Worm (Caenorhabditis elegans): ENCODE measurements around the gene otub-1.

DNA sequence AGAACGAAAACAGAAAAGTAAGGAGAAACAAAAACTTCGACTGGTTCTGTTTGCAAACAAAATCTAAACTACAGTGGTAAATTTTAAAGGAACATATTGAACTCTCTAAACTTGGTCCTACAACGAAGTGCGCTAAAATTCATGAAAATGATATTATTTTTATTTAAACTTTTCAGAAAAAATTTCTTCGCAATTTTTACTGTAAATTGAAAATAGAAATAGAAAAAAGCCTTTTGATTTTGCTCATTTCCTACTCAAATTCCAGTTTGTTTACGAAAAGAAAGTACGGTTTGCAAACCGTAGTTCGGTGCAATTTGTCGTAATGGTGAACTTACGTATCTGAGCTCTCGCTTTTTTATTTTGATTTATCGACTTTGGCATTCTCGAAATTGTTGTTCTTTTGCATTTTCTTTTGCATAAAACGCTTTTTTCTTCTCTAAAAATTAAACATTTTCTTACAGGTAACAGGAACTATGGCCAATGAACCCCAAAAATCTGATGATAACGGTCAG, at the start of gene otub-1:
- no peak for TF ChIP-seq nhr-28 (tag; optimal IDR thresholded peaks at IDR 0.05)
- no peak for TF ChIP-seq snpc-4 (tag; optimal IDR thresholded peaks at IDR 0.05)
- no peak for TF ChIP-seq fos-1 (tag; optimal IDR thresholded peaks at IDR 0.05)
- no peak for TF ChIP-seq hlh-11 (tag; optimal IDR thresholded peaks at IDR 0.05)
- no peak for TF ChIP-seq zag-1 (tag; optimal IDR thresholded peaks at IDR 0.05)
- TF ChIP-seq lin-13 (GFP tag; optimal IDR thresholded peaks at IDR 0.05) = no peak
- no peak for TF ChIP-seq lsy-2 (tag; optimal IDR thresholded peaks at IDR 0.05)
